Worm (Caenorhabditis elegans): ENCODE results near the gene spp-19.

- no peak for TF ChIP-seq ztf-11 (tag; optimal IDR thresholded peaks at IDR 0.05)
- no peak for TF ChIP-seq snpc-4 (tag; optimal IDR thresholded peaks at IDR 0.05)
- TF ChIP-seq nhr-28 (tag; optimal IDR thresholded peaks at IDR 0.05) = no peak
- no peak for TF ChIP-seq nhr-76 (tag; optimal IDR thresholded peaks at IDR 0.05)
- TF ChIP-seq elt-2 (tag; optimal IDR thresholded peaks at IDR 0.05) = no peak
Observed at ce11 chrV:6520385-6521080, 41.0 kb downstream of the spp-19 start, which contains the start of the genes F46E10.2 and F46E10.18.

Measured in whole organism, L1 larva.